Fruit fly (Drosophila melanogaster) whole organism, wandering third instar larva: ENCODE measurements around the gene IntS6.

Experiments used
- Abd-B ChIP-seq: fragments of >200 bp; optimal IDR thresholded peaks from 2 replicates; lab custom pipeline; 2017; ENCODE audit warnings: missing biosample characterization, missing genetic modification characterization
- CG32264 ChIP-seq: fragments of 200-800 bp; sonication (Bioruptor generic); optimal IDR thresholded peaks from 2 replicates; lab custom pipeline; 2016; ENCODE audit warnings: missing biosample characterization, missing genetic modification characterization
- CG9705 ChIP-seq: fragments of 200-800 bp; sonication (Bioruptor generic); optimal IDR thresholded peaks from 2 replicates; lab custom pipeline; 2018; ENCODE audit warnings: missing biosample characterization, mild to moderate bottlenecking, missing genetic modification characterization
- HLH106 ChIP-seq: fragments of 200-800 bp; optimal IDR thresholded peaks from 3 replicates; lab custom pipeline; 2019; ENCODE audit warnings: missing biosample characterization, mild to moderate bottlenecking, missing genetic modification characterization, moderate library complexity
- Hnf4 ChIP-seq: fragments of 200-800 bp; sonication (Bioruptor generic); optimal IDR thresholded peaks from 2 replicates; lab custom pipeline; 2016; ENCODE audit warnings: missing biosample characterization, mild to moderate bottlenecking, missing genetic modification characterization
- Mio ChIP-seq: sonication (Bioruptor generic); optimal IDR thresholded peaks from 2 replicates; lab custom pipeline; 2016; ENCODE audit warnings: missing biosample characterization, missing genetic modification characterization
- OdsH ChIP-seq: fragments of 200-800 bp; sonication (Bioruptor generic); optimal IDR thresholded peaks from 2 replicates; lab custom pipeline; 2016; ENCODE audit warnings: missing biosample characterization, mild to moderate bottlenecking, missing genetic modification characterization
- Vsx2 ChIP-seq: fragments of 200-300, 225-300 bp; sonication (Bioruptor generic); optimal IDR thresholded peaks from 2 replicates; lab custom pipeline; 2018; ENCODE audit warnings: missing biosample characterization, missing genetic modification characterization; ENCODE audit not compliant: partially characterized antibody
- br ChIP-seq: fragments of 200-800 bp; sonication (Bioruptor generic); optimal IDR thresholded peaks from 2 replicates; lab custom pipeline; 2016; ENCODE audit warnings: missing biosample characterization, missing genetic modification characterization
- fru ChIP-seq: fragments of 200-800 bp; sonication (Bioruptor generic); optimal IDR thresholded peaks from 3 replicates; lab custom pipeline; 2016; ENCODE audit warnings: missing biosample characterization, mild to moderate bottlenecking, missing genetic modification characterization
- lola ChIP-seq: fragments of >200 bp; optimal IDR thresholded peaks from 2 replicates; lab custom pipeline; 2017; ENCODE audit warnings: missing biosample characterization, missing genetic modification characterization
- pan ChIP-seq: fragments of >200 bp; optimal IDR thresholded peaks from 2 replicates; lab custom pipeline; 2017
- psq ChIP-seq: fragments of 200-800 bp; sonication (Bioruptor generic); optimal IDR thresholded peaks from 3 replicates; lab custom pipeline; 2017; ENCODE audit warnings: missing biosample characterization, mild to moderate bottlenecking, missing genetic modification characterization, moderate library complexity
- usp ChIP-seq: fragments of >200 bp; optimal IDR thresholded peaks from 2 replicates; lab custom pipeline; 2017; ENCODE audit warnings: missing biosample characterization, missing genetic modification characterization

DNA sequence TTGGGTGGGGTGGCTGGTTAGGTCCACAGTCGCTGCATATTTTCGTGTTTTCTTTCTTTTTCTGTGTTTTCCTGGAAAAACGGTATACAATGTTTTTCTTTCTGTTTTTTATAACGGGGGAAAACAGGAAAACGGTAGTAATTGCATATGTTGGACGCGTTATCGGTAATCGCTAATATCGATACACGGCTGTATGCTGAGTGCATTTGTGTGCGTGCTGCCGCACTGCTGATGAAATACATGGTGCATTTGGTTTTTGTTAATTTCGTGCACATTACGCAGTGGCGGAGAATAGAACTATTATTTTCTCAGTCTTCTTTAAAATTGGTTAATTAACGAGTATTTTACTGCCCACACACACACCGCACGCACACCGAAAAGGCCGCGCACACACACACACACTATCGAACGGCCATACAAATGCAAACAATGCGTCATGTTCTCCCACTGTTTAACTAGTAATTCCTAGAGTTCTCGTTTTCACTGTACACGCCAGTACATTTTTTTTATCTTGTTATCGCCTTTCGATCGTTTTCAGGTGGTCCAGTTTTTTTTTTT, 16.5 kb upstream of the IntS6 start:
- TF ChIP-seq Mio (GFP tag; lab: Kevin White, UChicago) (no peak), br (GFP tag; lab: Kevin White, UChicago) (no peak), usp (GFP tag; lab: Kevin White, UChicago) (no peak), CG32264 (GFP tag; lab: Kevin White, UChicago) (no peak), psq (GFP tag; lab: Kevin White, UChicago) (no peak), Vsx2 (GFP tag; lab: Kevin White, UChicago) (no peak), OdsH (GFP tag; lab: Kevin White, UChicago) (no peak), Hnf4 (GFP tag; lab: Kevin White, UChicago) (no peak), Abd-B (no peak), CG9705 (GFP tag; lab: Kevin White, UChicago) (no peak), pan (no peak), fru (GFP tag; lab: Kevin White, UChicago) (no peak), HLH106 (no peak), lola (GFP tag; lab: Kevin White, UChicago) (no peak)
